Fruit fly (Drosophila melanogaster): Measurements from ENCODE around the gene Top3alpha.

Gene Top3alpha

dm6 chr2L:19492934-19493686, 4.9 kb upstream of the Top3alpha start, which contains the start of the genes swm and Ctu2:
swm (plus strand) TSS chr2L:19493251.
Ctu2 (minus strand) TSS chr2L:19493253.
- TF ChIP-seq tj (GFP tag; optimal IDR thresholded peaks at IDR 0.05) (peak; percentile 70), CG14711 (tag; optimal IDR thresholded peaks at IDR 0.05) (peak; percentile 81), CG1620 (GFP tag; optimal IDR thresholded peaks at IDR 0.05) (peak; percentile 27), Hr96 (GFP tag; optimal IDR thresholded peaks at IDR 0.05) (peak; percentile 11), kay (GFP tag; ENCODE audit: borderline replicate concordance) (no peak), cic (GFP tag; optimal IDR thresholded peaks at IDR 0.05) (no peak), CG5204 (GFP tag; optimal IDR thresholded peaks at IDR 0.05) (no peak), ovo (GFP tag; optimal IDR thresholded peaks at IDR 0.05) (peak; percentile 67), CG33017 (tag; optimal IDR thresholded peaks at IDR 0.05) (peak; percentile 59), CG7101 (tag; optimal IDR thresholded peaks at IDR 0.05) (peak; percentile 85), toe (GFP tag; optimal IDR thresholded peaks at IDR 0.05) (no peak), cnc (optimal IDR thresholded peaks at IDR 0.05) (no peak), CG12768 (GFP tag; optimal IDR thresholded peaks at IDR 0.05) (peak; percentile 74), CG11617 (GFP tag; optimal IDR thresholded peaks at IDR 0.05) (peak; percentile 73), Crg-1 (GFP tag; optimal IDR thresholded peaks at IDR 0.05) (peak; percentile 46), Mnt (GFP tag; optimal IDR thresholded peaks at IDR 0.05) (peak; percentile 37), Clk (GFP tag; optimal IDR thresholded peaks at IDR 0.05) (peak; percentile 36), bab1 (GFP tag; optimal IDR thresholded peaks at IDR 0.05) (peak; percentile 78), CG7045 (GFP tag; optimal IDR thresholded peaks at IDR 0.05) (peak; percentile 60), pad (GFP tag; optimal IDR thresholded peaks at IDR 0.05) (peak; percentile 38)

dm6 chr2L:19506323-19506722, 8.4 kb downstream of the Top3alpha start:
- no peak for TF ChIP-seq kay (GFP tag; ENCODE audit: borderline replicate concordance)
- no peak for TF ChIP-seq CG11617 (GFP tag; optimal IDR thresholded peaks at IDR 0.05)
- no peak for TF ChIP-seq CG1620 (GFP tag; optimal IDR thresholded peaks at IDR 0.05)
- no peak for TF ChIP-seq CG12768 (GFP tag; optimal IDR thresholded peaks at IDR 0.05)
- no peak for TF ChIP-seq CG14711 (tag; optimal IDR thresholded peaks at IDR 0.05)
- TF ChIP-seq Hr96 (GFP tag; optimal IDR thresholded peaks at IDR 0.05) = no peak
- no peak for TF ChIP-seq CG5204 (GFP tag; optimal IDR thresholded peaks at IDR 0.05)

dm6 chr2L:19508361-19508918, 10.5 kb downstream of the Top3alpha start, which contains the start of gene cyst:
cyst (minus strand) TSS chr2L:19508764.
- TF ChIP-seq cnc (optimal IDR thresholded peaks at IDR 0.05) (no peak), ovo (GFP tag; optimal IDR thresholded peaks at IDR 0.05) (peak; percentile 45), CG7045 (GFP tag; optimal IDR thresholded peaks at IDR 0.05) (peak; percentile 6), bab1 (GFP tag; optimal IDR thresholded peaks at IDR 0.05) (peak; percentile 44), pad (GFP tag; optimal IDR thresholded peaks at IDR 0.05) (peak; percentile 70), tj (GFP tag; optimal IDR thresholded peaks at IDR 0.05) (peak; percentile 52), CG5204 (GFP tag; optimal IDR thresholded peaks at IDR 0.05) (peak; percentile 29), Clk (GFP tag; optimal IDR thresholded peaks at IDR 0.05) (no peak), CG33017 (tag; optimal IDR thresholded peaks at IDR 0.05) (peak; percentile 3), CG1620 (GFP tag; optimal IDR thresholded peaks at IDR 0.05) (peak; percentile 75), Hr96 (GFP tag; optimal IDR thresholded peaks at IDR 0.05) (peak; percentile 61), Mnt (GFP tag; optimal IDR thresholded peaks at IDR 0.05) (peak; percentile 60), CG14711 (tag; optimal IDR thresholded peaks at IDR 0.05) (peak; percentile 13), toe (GFP tag; optimal IDR thresholded peaks at IDR 0.05) (peak; percentile 42), CG12768 (GFP tag; optimal IDR thresholded peaks at IDR 0.05) (no peak), CG11617 (GFP tag; optimal IDR thresholded peaks at IDR 0.05) (peak; percentile 10), cic (GFP tag; optimal IDR thresholded peaks at IDR 0.05) (peak; percentile 37), CG7101 (tag; optimal IDR thresholded peaks at IDR 0.05) (peak; percentile 53), kay (GFP tag; ENCODE audit: borderline replicate concordance) (no peak), Crg-1 (GFP tag; optimal IDR thresholded peaks at IDR 0.05) (peak; percentile 74)

- TF ChIP-seq Clk (GFP tag; optimal IDR thresholded peaks at IDR 0.05) (no peak), bab1 (GFP tag; optimal IDR thresholded peaks at IDR 0.05) (no peak), Mnt (GFP tag; optimal IDR thresholded peaks at IDR 0.05) (no peak), toe (GFP tag; optimal IDR thresholded peaks at IDR 0.05) (no peak), CG1620 (GFP tag; optimal IDR thresholded peaks at IDR 0.05) (no peak), CG14711 (tag; optimal IDR thresholded peaks at IDR 0.05) (no peak)
Observed at dm6 chr2L:19512184-19512583, 14.2 kb downstream of the Top3alpha start.

dm6 chr2L:19516062-19516461, 18.1 kb downstream of the Top3alpha start:
- TF ChIP-seq toe (GFP tag; optimal IDR thresholded peaks at IDR 0.05) = no peak
- TF ChIP-seq CG7101 (tag; optimal IDR thresholded peaks at IDR 0.05) = no peak
- no peak for TF ChIP-seq Hr96 (GFP tag; optimal IDR thresholded peaks at IDR 0.05)
- no peak for TF ChIP-seq cnc (optimal IDR thresholded peaks at IDR 0.05)
- TF ChIP-seq CG11617 (GFP tag; optimal IDR thresholded peaks at IDR 0.05) = no peak
- no peak for TF ChIP-seq CG5204 (GFP tag; optimal IDR thresholded peaks at IDR 0.05)
- TF ChIP-seq CG7045 (GFP tag; optimal IDR thresholded peaks at IDR 0.05) = no peak
- no peak for TF ChIP-seq CG33017 (tag; optimal IDR thresholded peaks at IDR 0.05)
- TF ChIP-seq ovo (GFP tag; optimal IDR thresholded peaks at IDR 0.05) = no peak
- no peak for TF ChIP-seq pad (GFP tag; optimal IDR thresholded peaks at IDR 0.05)
- TF ChIP-seq bab1 (GFP tag; optimal IDR thresholded peaks at IDR 0.05) = no peak
- no peak for TF ChIP-seq kay (GFP tag; ENCODE audit: borderline replicate concordance)
- no peak for TF ChIP-seq CG12768 (GFP tag; optimal IDR thresholded peaks at IDR 0.05)
- TF ChIP-seq CG14711 (tag; optimal IDR thresholded peaks at IDR 0.05) = no peak
- TF ChIP-seq tj (GFP tag; optimal IDR thresholded peaks at IDR 0.05) = no peak
- TF ChIP-seq Mnt (GFP tag; optimal IDR thresholded peaks at IDR 0.05) = no peak
- TF ChIP-seq CG1620 (GFP tag; optimal IDR thresholded peaks at IDR 0.05) = no peak
- TF ChIP-seq Clk (GFP tag; optimal IDR thresholded peaks at IDR 0.05) = no peak

Data from whole organism, adult.